Comparison of ENCODE assay signal across 3 fruit fly cellular contexts in genomic region chr3R:23367540-23367939, dm6.
TF ChIP-seq lines count a peak whose summit lies in the region.

No protein-coding gene starts in this region.

- TF ChIP-seq CTCF in whole organism, embryonic (GFP tag; optimal IDR thresholded peaks at IDR 0.05; lab: Kevin White, UChicago) = no peak

TF ChIP-seq in whole organism, embryonic, 481 proteins besides CTCF, POLR2A, EP300 and RAD21:
- TF ChIP-seq ems (GFP tag; optimal IDR thresholded peaks at IDR 0.05; lab: Kevin White, UChicago) (no peak), Drgx (GFP tag; IDR thresholded peaks at IDR 0.05; lab: Robert Waterston, UW) (peak; percentile 38), Ets65A (GFP tag; lab: Kevin White, UChicago) (peak; percentile 79), bsh (GFP tag; optimal IDR thresholded peaks at IDR 0.05; lab: Kevin White, UChicago) (peak in 1 of 2 experiments; percentile 5), CG17912 (GFP tag; optimal IDR thresholded peaks at IDR 0.05; lab: Kevin White, UChicago) (no peak)

TF ChIP-seq in whole organism, prepupa, 60 proteins besides CTCF, POLR2A, EP300 and RAD21:
- TF ChIP-seq CG34406 (GFP tag; optimal IDR thresholded peaks at IDR 0.05; lab: Kevin White, UChicago) = no peak
- TF ChIP-seq CG6163 (GFP tag; IDR thresholded peaks at IDR 0.05; lab: Robert Waterston, UW) = peak; percentile 64
- peak; percentile 34; the same call in 1 of the 3 replicates for TF ChIP-seq CG8119 (GFP tag; IDR thresholded peaks at IDR 0.05; lab: Robert Waterston, UW)
- TF ChIP-seq CG6792 (GFP tag; optimal IDR thresholded peaks at IDR 0.05; lab: Kevin White, UChicago) = no peak
- TF ChIP-seq CG3919 (GFP tag; optimal IDR thresholded peaks at IDR 0.05; lab: Kevin White, UChicago) = no peak
- peak; percentile 1 for TF ChIP-seq achi (GFP tag; optimal IDR thresholded peaks at IDR 0.05; lab: Kevin White, UChicago)
- no peak for TF ChIP-seq fkh (GFP tag; optimal IDR thresholded peaks at IDR 0.05; lab: Kevin White, UChicago)
- peak; percentile 58; the same call in 1 of the 3 replicates for TF ChIP-seq eg (GFP tag; IDR thresholded peaks at IDR 0.05; lab: Robert Waterston, UW)
- TF ChIP-seq CG6854 (GFP tag; optimal IDR thresholded peaks at IDR 0.05; lab: Kevin White, UChicago) = no peak
- peak; percentile 54 for TF ChIP-seq CG15336 (GFP tag; IDR thresholded peaks at IDR 0.05; lab: Robert Waterston, UW)
- TF ChIP-seq Eip78C (GFP tag; lab: Kevin White, UChicago) = peak; percentile 39
- TF ChIP-seq Ets96B (tag; optimal IDR thresholded peaks at IDR 0.05; lab: Kevin White, UChicago) = peak; percentile 1
- TF ChIP-seq fd59A (GFP tag; optimal IDR thresholded peaks at IDR 0.05; lab: Kevin White, UChicago) = no peak
- no peak for TF ChIP-seq OdsH (GFP tag; optimal IDR thresholded peaks at IDR 0.05; lab: Kevin White, UChicago)
- TF ChIP-seq CG6276 (GFP tag; optimal IDR thresholded peaks at IDR 0.05; lab: Kevin White, UChicago) = peak; percentile 12
- peak; percentile 52 for TF ChIP-seq Hr4 (GFP tag; optimal IDR thresholded peaks at IDR 0.05; lab: Kevin White, UChicago)
- TF ChIP-seq CG4318 (GFP tag; optimal IDR thresholded peaks at IDR 0.05; lab: Kevin White, UChicago) = no peak
- TF ChIP-seq esn (GFP tag; optimal IDR thresholded peaks at IDR 0.05; lab: Kevin White, UChicago) = no peak
- TF ChIP-seq Met (GFP tag; optimal IDR thresholded peaks at IDR 0.05; lab: Kevin White, UChicago) = no peak
- no peak for TF ChIP-seq CG9139 (GFP tag; optimal IDR thresholded peaks at IDR 0.05; lab: Kevin White, UChicago)
- no peak for TF ChIP-seq Smox (GFP tag; optimal IDR thresholded peaks at IDR 0.05; lab: Kevin White, UChicago)
- TF ChIP-seq ss (GFP tag; optimal IDR thresholded peaks at IDR 0.05; lab: Kevin White, UChicago) = peak in 1 of 2 experiments; percentile 12
- TF ChIP-seq CG32006 (GFP tag; optimal IDR thresholded peaks at IDR 0.05; lab: Kevin White, UChicago) = peak; percentile 52
- TF ChIP-seq CG10631 (GFP tag; optimal IDR thresholded peaks at IDR 0.05; lab: Kevin White, UChicago) = no peak
- TF ChIP-seq Hr39 (GFP tag; optimal IDR thresholded peaks at IDR 0.05; lab: Kevin White, UChicago) = no peak
- TF ChIP-seq Lpt (GFP tag; optimal IDR thresholded peaks at IDR 0.05; lab: Kevin White, UChicago) = no peak
- no peak for TF ChIP-seq CG8319 (GFP tag; optimal IDR thresholded peaks at IDR 0.05; lab: Kevin White, UChicago)
- TF ChIP-seq CG11902 (GFP tag; optimal IDR thresholded peaks at IDR 0.05; lab: Kevin White, UChicago) = no peak
- no peak for TF ChIP-seq CG16779 (tag; optimal IDR thresholded peaks at IDR 0.05; lab: Kevin White, UChicago)
- no peak for TF ChIP-seq dac (GFP tag; optimal IDR thresholded peaks at IDR 0.05; lab: Kevin White, UChicago)

TF ChIP-seq in whole organism, pupa, 21 proteins besides CTCF, POLR2A, EP300 and RAD21:
- TF ChIP-seq CG4496 (GFP tag; IDR thresholded peaks at IDR 0.05; lab: Robert Waterston, UW) = peak; percentile 57; the same call in 2 of the 3 replicates
- peak; percentile 43 for TF ChIP-seq Ets98B (GFP tag; IDR thresholded peaks at IDR 0.05; lab: Robert Waterston, UW)
- peak; percentile 0 for TF ChIP-seq Pif1A (GFP tag; optimal IDR thresholded peaks at IDR 0.05; lab: Kevin White, UChicago)
- peak; percentile 58 for TF ChIP-seq CG14655 (GFP tag; optimal IDR thresholded peaks at IDR 0.05; lab: Kevin White, UChicago)
- no peak for TF ChIP-seq Pif1B (GFP tag; optimal IDR thresholded peaks at IDR 0.05; lab: Kevin White, UChicago)
- no peak for TF ChIP-seq D1 (tag; optimal IDR thresholded peaks at IDR 0.05; lab: Kevin White, UChicago)
- peak; percentile 53 for TF ChIP-seq CG8301 (tag; optimal IDR thresholded peaks at IDR 0.05; lab: Kevin White, UChicago)
TF ChIP-seq in whole organism, pupa: peak in this region for 5.
